Worm (Caenorhabditis elegans) whole organism, L3 larva: ENCODE results near the gene wht-8.

ENCODE experiments used
- R02D3.7 ChIP-seq: fragments of 150-350 bp; optimal IDR thresholded peaks from 2 replicates; lab custom pipeline; 2014; ENCODE audit warnings: missing biosample characterization, missing genetic modification characterization
- ZK546.5 ChIP-seq: sonication (generic microtip); optimal IDR thresholded peaks from 2 replicates; lab custom pipeline; 2017; ENCODE audit warnings: missing biosample characterization, missing genetic modification characterization
- aly-2 ChIP-seq: fragments of 150-350 bp; optimal IDR thresholded peaks from 2 replicates; lab custom pipeline; 2014; ENCODE audit warnings: missing biosample characterization, missing genetic modification characterization
- ama-1 ChIP-seq: fragments of 150-350 bp; optimal IDR thresholded peaks from 2 replicates; lab custom pipeline; 2018
- ceh-16 ChIP-seq: sonication (generic microtip); optimal IDR thresholded peaks from 2 replicates; lab custom pipeline; 2017; ENCODE audit warnings: missing biosample characterization, missing genetic modification characterization
- ceh-28 ChIP-seq: fragments of 150-350 bp; optimal IDR thresholded peaks from 2 replicates; lab custom pipeline; 2014; ENCODE audit warnings: missing biosample characterization, missing genetic modification reagents, missing genetic modification characterization
- ceh-82 ChIP-seq: fragments of 150-350 bp; optimal IDR thresholded peaks from 2 replicates; lab custom pipeline; 2014; ENCODE audit warnings: missing biosample characterization, missing genetic modification characterization
- ceh-9 ChIP-seq: sonication (generic microtip); optimal IDR thresholded peaks from 2 replicates; lab custom pipeline; 2018; ENCODE audit warnings: missing biosample characterization, missing genetic modification characterization
- daf-12 ChIP-seq: fragments of 150-350 bp; optimal IDR thresholded peaks from 2 replicates; lab custom pipeline; 2014; ENCODE audit warnings: missing biosample characterization, missing genetic modification reagents, missing genetic modification characterization
- egl-27 ChIP-seq: sonication (generic microtip); optimal IDR thresholded peaks from 4 replicates; lab custom pipeline; 2017; ENCODE audit warnings: missing biosample characterization, missing genetic modification reagents, missing genetic modification characterization
- egl-5 ChIP-seq: fragments of 150-350 bp; optimal IDR thresholded peaks from 2 replicates; lab custom pipeline; 2017; ENCODE audit warnings: missing biosample characterization, missing genetic modification reagents, missing genetic modification characterization, inconsistent platforms
- elt-1 ChIP-seq: fragments of 150-350 bp; optimal IDR thresholded peaks from 2 replicates; lab custom pipeline; 2014; ENCODE audit warnings: missing biosample characterization, missing genetic modification characterization
- elt-2 ChIP-seq: sonication (generic microtip); optimal IDR thresholded peaks from 2 replicates; lab custom pipeline; 2016; ENCODE audit warnings: missing genetic modification reagents, mild to moderate bottlenecking, missing genetic modification characterization, missing compliant biosample characterization
- elt-3 ChIP-seq, 3 experiments: fragments of 150-350 bp in 1 of 3; sonication (generic microtip) in 2 of 3; optimal IDR thresholded peaks; 2 replicates in 2 of 3; 4 replicates in 1 of 3; lab custom pipeline; 2014 to 2017; ENCODE audit warnings: missing biosample characterization in 3 of 3, missing genetic modification characterization in 3 of 3
- eor-1 ChIP-seq, 2 experiments: fragments of 150-350 bp; optimal IDR thresholded peaks; 2 replicates each; lab custom pipeline; 2014 to 2018; ENCODE audit warnings: missing biosample characterization in 2 of 2, missing genetic modification characterization in 2 of 2
- fkh-10 ChIP-seq: sonication (generic microtip); optimal IDR thresholded peaks from 2 replicates; lab custom pipeline; 2017; ENCODE audit warnings: missing biosample characterization, missing genetic modification reagents, missing genetic modification characterization
- fkh-2 ChIP-seq: fragments of 150-350 bp; optimal IDR thresholded peaks from 2 replicates; lab custom pipeline; 2014; ENCODE audit warnings: missing biosample characterization, missing genetic modification reagents, missing genetic modification characterization
- fos-1 ChIP-seq: fragments of 150-350 bp; optimal IDR thresholded peaks from 2 replicates; lab custom pipeline; 2014; ENCODE audit warnings: missing biosample characterization, missing genetic modification characterization
- hmg-11 ChIP-seq: sonication (generic microtip); optimal IDR thresholded peaks from 2 replicates; lab custom pipeline; 2016; ENCODE audit warnings: missing genetic modification characterization, missing compliant biosample characterization
- jun-1 ChIP-seq: fragments of 150-350 bp; optimal IDR thresholded peaks from 2 replicates; lab custom pipeline; 2014; ENCODE audit warnings: missing biosample characterization, missing genetic modification reagents, missing genetic modification characterization
- lin-15B ChIP-seq: fragments of 150-350 bp; optimal IDR thresholded peaks from 2 replicates; lab custom pipeline; 2014; ENCODE audit warnings: missing biosample characterization, missing genetic modification characterization
- lin-39 ChIP-seq: fragments of 150-350 bp; optimal IDR thresholded peaks from 2 replicates; lab custom pipeline; 2018; ENCODE audit warnings: missing biosample characterization, missing genetic modification reagents, missing genetic modification characterization
- lsy-12 ChIP-seq: sonication (generic microtip); optimal IDR thresholded peaks from 2 replicates; lab custom pipeline; 2016; ENCODE audit warnings: mild to moderate bottlenecking, missing genetic modification characterization, missing compliant biosample characterization
- mdl-1 ChIP-seq: fragments of 150-350 bp; optimal IDR thresholded peaks from 2 replicates; lab custom pipeline; 2014; ENCODE audit warnings: missing biosample characterization, missing genetic modification characterization
- nfya-1 ChIP-seq: sonication (generic microtip); optimal IDR thresholded peaks from 2 replicates; lab custom pipeline; 2017; ENCODE audit warnings: missing genetic modification characterization, mild to moderate bottlenecking, missing compliant biosample characterization, antibody characterized with exemption, moderate library complexity; ENCODE audit not compliant: insufficient read depth
- nhr-11 ChIP-seq: fragments of 150-350 bp; optimal IDR thresholded peaks from 2 replicates; lab custom pipeline; 2014; ENCODE audit warnings: missing biosample characterization, missing genetic modification characterization
- nhr-12 ChIP-seq: fragments of 150-350 bp; optimal IDR thresholded peaks from 2 replicates; lab custom pipeline; 2014; ENCODE audit warnings: missing biosample characterization, missing genetic modification characterization
- nhr-237 ChIP-seq: fragments of 150-350 bp; optimal IDR thresholded peaks from 2 replicates; lab custom pipeline; 2014; ENCODE audit warnings: missing biosample characterization, missing genetic modification characterization
- nhr-25 ChIP-seq: sonication (generic microtip); optimal IDR thresholded peaks from 2 replicates; lab custom pipeline; 2017; ENCODE audit warnings: missing biosample characterization, missing genetic modification characterization
- nhr-28 ChIP-seq: fragments of 150-350 bp; optimal IDR thresholded peaks from 2 replicates; lab custom pipeline; 2014; ENCODE audit warnings: missing biosample characterization, missing genetic modification characterization
- nhr-43 ChIP-seq: sonication (generic microtip); optimal IDR thresholded peaks from 2 replicates; lab custom pipeline; 2016; ENCODE audit warnings: mild to moderate bottlenecking, missing genetic modification characterization, missing compliant biosample characterization; ENCODE audit not compliant: poor library complexity, severe bottlenecking
- nhr-67 ChIP-seq: fragments of 150-350 bp; optimal IDR thresholded peaks from 2 replicates; lab custom pipeline; 2014; ENCODE audit warnings: missing biosample characterization, missing genetic modification characterization
- nhr-76 ChIP-seq: fragments of 150-350 bp; sonication (generic microtip); optimal IDR thresholded peaks from 5 replicates; lab custom pipeline; 2014; ENCODE audit warnings: missing biosample characterization, missing genetic modification characterization
- nhr-77 ChIP-seq: fragments of 150-350 bp; optimal IDR thresholded peaks from 2 replicates; lab custom pipeline; 2014; ENCODE audit warnings: missing biosample characterization, missing genetic modification characterization
- pha-4 ChIP-seq: fragments of 150-350 bp; optimal IDR thresholded peaks from 2 replicates; lab custom pipeline; 2014; ENCODE audit warnings: missing biosample characterization, missing genetic modification reagents, missing genetic modification characterization
- pqm-1 ChIP-seq: fragments of 150-350 bp; optimal IDR thresholded peaks from 2 replicates; lab custom pipeline; 2017; ENCODE audit warnings: missing biosample characterization, missing genetic modification characterization, inconsistent platforms
- sea-2 ChIP-seq: fragments of 150-350 bp; sonication (generic microtip); optimal IDR thresholded peaks from 4 replicates; lab custom pipeline; 2014; ENCODE audit warnings: missing biosample characterization, missing genetic modification reagents, missing genetic modification characterization
- snpc-4 ChIP-seq: fragments of 150-350 bp; optimal IDR thresholded peaks from 2 replicates; lab custom pipeline; 2014; ENCODE audit warnings: missing biosample characterization, missing genetic modification characterization
- unc-39 ChIP-seq: sonication (generic microtip); optimal IDR thresholded peaks from 4 replicates; lab custom pipeline; 2017; ENCODE audit warnings: missing biosample characterization, missing genetic modification characterization
- zag-1 ChIP-seq: fragments of 150-350 bp; optimal IDR thresholded peaks from 2 replicates; lab custom pipeline; 2014; ENCODE audit warnings: missing biosample characterization, missing genetic modification characterization
- ztf-11 ChIP-seq: fragments of 150-350 bp; optimal IDR thresholded peaks from 2 replicates; lab custom pipeline; 2014; ENCODE audit warnings: missing biosample characterization, missing genetic modification characterization
- ztf-4 ChIP-seq: fragments of 150-350 bp; optimal IDR thresholded peaks from 2 replicates; lab custom pipeline; 2014; ENCODE audit warnings: missing biosample characterization, missing genetic modification characterization

Gene wht-8

DNA sequence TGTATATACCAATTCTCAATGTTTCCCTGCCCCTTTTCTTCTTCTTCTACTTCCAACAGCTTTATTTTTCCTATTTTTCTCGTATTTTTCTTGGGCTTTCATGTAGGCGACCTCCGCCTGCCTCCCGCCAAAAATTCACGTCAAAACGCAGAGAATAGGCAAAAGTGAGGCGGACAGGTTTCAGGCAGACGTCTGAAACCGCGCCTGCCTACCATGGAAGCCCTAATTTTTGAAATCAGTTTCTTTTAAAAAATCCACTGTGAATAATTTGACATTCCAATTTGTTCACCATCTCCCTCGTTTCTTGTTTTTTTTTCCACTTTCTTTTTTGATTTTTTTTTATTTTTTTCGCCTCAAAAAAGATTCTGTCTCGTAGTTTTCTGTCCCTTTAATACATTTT is 20.2 kb downstream of the wht-8 start:
- TF ChIP-seq lin-39 (tag; lab: Kevin White, UChicago) (no peak), nhr-76 (tag; lab: Kevin White, UChicago) (no peak), elt-1 (tag; lab: Kevin White, UChicago) (no peak), nhr-237 (tag; lab: Kevin White, UChicago) (no peak), hmg-11 (tag; lab: Kevin White, UChicago) (no peak), elt-2 (tag; lab: Kevin White, UChicago) (no peak), fkh-10 (GFP tag; lab: Kevin White, UChicago) (no peak), sea-2 (no peak), nhr-67 (tag; lab: Kevin White, UChicago) (no peak), eor-1 (tag; optimal IDR thresholded peaks at IDR 0.05; lab: Kevin White, UChicago) (no peak)

- TF ChIP-seq nfya-1 (tag; lab: Kevin White, UChicago) (peak; percentile 35), sea-2 (no peak), elt-1 (tag; lab: Kevin White, UChicago) (no peak), nhr-11 (tag; lab: Kevin White, UChicago) (no peak), nhr-237 (tag; lab: Kevin White, UChicago) (no peak), ztf-4 (tag; lab: Kevin White, UChicago) (no peak), pqm-1 (tag; lab: Kevin White, UChicago) (peak; percentile 17), jun-1 (tag; lab: Kevin White, UChicago) (no peak), hmg-11 (tag; lab: Kevin White, UChicago) (peak; percentile 3), nhr-25 (tag; lab: Kevin White, UChicago) (peak; percentile 62), unc-39 (no peak), fkh-2 (no peak), elt-3 (tag; optimal IDR thresholded peaks at IDR 0.05; lab: Kevin White, UChicago) (peak in 2 of 3 experiments; percentile 72 to 75), mdl-1 (tag; lab: Kevin White, UChicago) (no peak), fos-1 (no peak), nhr-12 (tag; lab: Kevin White, UChicago) (no peak), lsy-12 (tag; lab: Kevin White, UChicago) (no peak), nhr-43 (no peak), egl-5 (tag; lab: Kevin White, UChicago) (no peak), ceh-28 (peak; percentile 72), R02D3.7 (tag; lab: Kevin White, UChicago) (no peak), ceh-82 (tag; lab: Kevin White, UChicago) (no peak), daf-12 (tag; lab: Kevin White, UChicago) (no peak), egl-27 (tag; lab: Kevin White, UChicago) (no peak), elt-2 (tag; lab: Kevin White, UChicago) (peak; percentile 48), nhr-67 (tag; lab: Kevin White, UChicago) (no peak), nhr-76 (tag; lab: Kevin White, UChicago) (no peak), fkh-10 (GFP tag; lab: Kevin White, UChicago) (no peak)
Observed at ce11 chrIII:11240776-11241175, 22.2 kb downstream of the wht-8 start.

DNA sequence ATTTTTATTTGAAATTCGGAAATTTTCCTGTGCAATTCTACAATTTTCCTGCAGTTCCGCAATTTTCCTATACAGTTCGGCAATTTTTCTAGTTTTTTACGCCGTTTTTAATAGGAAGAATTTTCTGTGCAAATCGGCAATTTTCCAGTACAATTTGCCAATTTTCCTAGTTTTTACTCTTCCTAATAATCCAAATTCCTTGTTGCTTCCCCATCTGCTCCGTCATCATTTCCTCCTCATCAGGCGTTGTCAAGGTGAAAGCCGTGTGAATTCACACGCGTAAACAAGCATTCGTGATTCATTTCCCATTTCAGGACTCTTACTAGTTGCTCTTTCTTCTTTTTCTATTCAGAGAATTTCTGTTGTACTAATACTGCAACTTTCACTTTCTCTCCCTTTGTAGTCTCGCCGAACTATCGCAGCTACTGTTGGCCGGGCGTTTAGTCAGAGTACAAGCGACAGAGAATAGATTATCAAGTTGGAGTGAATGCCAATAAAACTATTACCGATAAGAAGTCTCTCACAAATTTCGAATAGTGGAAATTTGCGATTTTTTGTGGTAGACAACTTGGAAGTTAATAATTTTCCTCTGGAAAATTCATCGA is 23.1 kb downstream of the wht-8 start:
- TF ChIP-seq lin-39 (tag; lab: Kevin White, UChicago) = no peak
- TF ChIP-seq ama-1 (lab: Kevin White, UChicago) = no peak
- peak; percentile 68 for TF ChIP-seq elt-2 (tag; lab: Kevin White, UChicago)
- TF ChIP-seq ztf-4 (tag; lab: Kevin White, UChicago) = no peak
- peak; percentile 67 for TF ChIP-seq pqm-1 (tag; lab: Kevin White, UChicago)

DNA sequence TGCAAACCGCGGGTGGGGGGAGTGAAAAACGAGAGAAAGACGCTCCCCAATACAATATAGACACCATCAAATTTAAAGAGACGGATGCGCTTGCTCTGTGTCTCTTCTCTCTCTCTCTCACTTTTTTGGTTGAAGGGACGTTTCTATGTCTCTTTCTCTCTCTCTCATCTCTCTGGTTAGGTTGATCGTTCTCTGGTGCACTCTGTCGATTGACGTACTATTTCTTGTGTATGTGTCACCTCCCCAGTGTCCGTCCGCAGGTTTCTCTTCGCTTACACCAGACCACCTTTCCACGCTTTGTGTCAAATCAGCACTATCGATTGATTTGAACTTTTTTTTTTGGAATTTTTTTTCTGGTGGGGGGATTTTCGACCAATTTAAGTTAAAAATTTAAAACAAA is 24.8 kb downstream of the wht-8 start:
- TF ChIP-seq lin-39 (tag; lab: Kevin White, UChicago) (peak; percentile 14), ceh-28 (peak; percentile 85), lsy-12 (tag; lab: Kevin White, UChicago) (no peak), nhr-25 (tag; lab: Kevin White, UChicago) (peak; percentile 84), nhr-67 (tag; lab: Kevin White, UChicago) (no peak), ama-1 (lab: Kevin White, UChicago) (no peak), ceh-9 (no peak), sea-2 (no peak), R02D3.7 (tag; lab: Kevin White, UChicago) (peak; percentile 9), snpc-4 (tag; lab: Kevin White, UChicago) (peak; percentile 72), nhr-12 (tag; lab: Kevin White, UChicago) (no peak), fkh-10 (GFP tag; lab: Kevin White, UChicago) (no peak), nhr-77 (tag; lab: Kevin White, UChicago) (no peak), mdl-1 (tag; lab: Kevin White, UChicago) (no peak), nhr-76 (tag; lab: Kevin White, UChicago) (no peak), ceh-16 (tag; lab: Kevin White, UChicago) (no peak), aly-2 (tag; lab: Kevin White, UChicago) (no peak), egl-5 (tag; lab: Kevin White, UChicago) (peak; percentile 23), lin-15B (tag; lab: Kevin White, UChicago) (peak; percentile 37), elt-1 (tag; lab: Kevin White, UChicago) (no peak), daf-12 (tag; lab: Kevin White, UChicago) (no peak), elt-3 (tag; optimal IDR thresholded peaks at IDR 0.05; lab: Kevin White, UChicago) (no peak), nhr-43 (peak; percentile 39), fos-1 (peak; percentile 21), zag-1 (tag; lab: Kevin White, UChicago) (no peak), ceh-82 (tag; lab: Kevin White, UChicago) (no peak), unc-39 (no peak), pqm-1 (tag; lab: Kevin White, UChicago) (peak; percentile 77), ztf-11 (tag; lab: Kevin White, UChicago) (no peak), ZK546.5 (tag; lab: Kevin White, UChicago) (no peak), eor-1 (tag; optimal IDR thresholded peaks at IDR 0.05; lab: Kevin White, UChicago) (no peak), nhr-28 (tag; lab: Kevin White, UChicago) (no peak), pha-4 (tag; lab: Kevin White, UChicago) (peak; percentile 81)
